Worm (Caenorhabditis elegans) whole organism, early embryonic: Measurements from ENCODE around the gene C23H3.5.

Source experiments
- B0310.2 ChIP-seq: sonication (generic microtip); optimal IDR thresholded peaks from 2 replicates; lab custom pipeline; 2016; ENCODE audit warnings: mild to moderate bottlenecking, missing genetic modification characterization, missing compliant biosample characterization
- aly-1 ChIP-seq: sonication (generic microtip); optimal IDR thresholded peaks from 2 replicates; lab custom pipeline; 2016; ENCODE audit warnings: missing genetic modification characterization, missing compliant biosample characterization
- ama-1 ChIP-seq: fragments of 150-350 bp; optimal IDR thresholded peaks from 2 replicates; lab custom pipeline; 2014
- ceh-13 ChIP-seq: fragments of 200-800 bp; sonication (Bioruptor generic); optimal IDR thresholded peaks from 2 replicates; lab custom pipeline; 2018; ENCODE audit warnings: mild to moderate bottlenecking, missing genetic modification characterization, missing compliant biosample characterization
- flt-1 ChIP-seq: fragments of 200-800 bp; sonication (Bioruptor generic); IDR thresholded peaks from 2 replicates; pipeline ENCODE4 v1.3.6; 2022; ENCODE audit warnings: missing genetic modification characterization, missing compliant biosample characterization
- hmg-4 ChIP-seq: fragments of 200-800 bp; sonication (Bioruptor generic); optimal IDR thresholded peaks from 2 replicates; lab custom pipeline; 2018; ENCODE audit warnings: mild to moderate bottlenecking, missing genetic modification characterization, missing compliant biosample characterization
- hnd-1 ChIP-seq: sonication (generic microtip); optimal IDR thresholded peaks from 2 replicates; lab custom pipeline; 2016; ENCODE audit warnings: missing genetic modification characterization, missing compliant biosample characterization
- sea-1 ChIP-seq: fragments of 200-800 bp; sonication (Bioruptor generic); conservative IDR thresholded peaks from 2 replicates; pipeline ENCODE4 v1.3.6; 2022; ENCODE audit warnings: missing genetic modification characterization, missing compliant biosample characterization

DNA sequence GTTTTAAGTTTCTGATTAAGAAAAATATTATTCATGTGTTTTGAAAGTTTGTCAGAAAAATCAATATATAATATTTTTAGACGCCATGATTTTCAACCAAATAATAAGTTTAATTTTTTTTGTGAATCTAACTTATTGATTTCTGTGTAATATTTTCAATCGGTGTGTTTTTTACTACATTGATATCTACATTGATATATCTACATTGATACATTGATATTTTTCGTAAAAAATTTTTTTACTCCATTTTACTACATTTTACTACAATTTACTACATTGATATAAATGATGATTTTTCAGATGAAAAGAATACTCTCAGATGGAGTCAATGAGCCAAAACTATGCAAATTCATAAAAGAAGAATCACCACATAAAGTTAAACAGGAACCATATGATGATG is 28.1 kb upstream of the C23H3.5 start, which contains the start of gene gmeb-1:
- TF ChIP-seq ama-1 (no peak), ceh-13 (GFP tag; lab: Kevin White, UChicago) (no peak), flt-1 (GFP tag; lab: Robert Waterston, UW) (no peak), aly-1 (tag; lab: Kevin White, UChicago) (no peak), sea-1 (no peak), hmg-4 (GFP tag; lab: Kevin White, UChicago) (no peak), hnd-1 (tag; lab: Kevin White, UChicago) (no peak), B0310.2 (no peak)
